Worm (Caenorhabditis elegans): Measurements from ENCODE around the gene mct-5.

The mct-5 gene

ce11 chrII:7057860-7058259 is 40.5 kb downstream of the mct-5 start, which contains the start of gene cth-2:
Gene cth-2 (minus strand): TSS chrII:7057960.
- TF ChIP-seq fos-1 (tag; optimal IDR thresholded peaks at IDR 0.05): no peak
- no peak for TF ChIP-seq ZK546.5 (tag; optimal IDR thresholded peaks at IDR 0.05)
- peak; percentile 9 for TF ChIP-seq pha-4 (tag; optimal IDR thresholded peaks at IDR 0.05)
- TF ChIP-seq nhr-28 (tag; optimal IDR thresholded peaks at IDR 0.05): no peak
- TF ChIP-seq daf-12 (tag; optimal IDR thresholded peaks at IDR 0.05): no peak
- peak; percentile 9 for TF ChIP-seq nhr-11 (tag; optimal IDR thresholded peaks at IDR 0.05)
- no peak for TF ChIP-seq elt-1 (tag; optimal IDR thresholded peaks at IDR 0.05)
- TF ChIP-seq aly-2 (tag; optimal IDR thresholded peaks at IDR 0.05): no peak
- no peak for TF ChIP-seq unc-62 (GFP tag; optimal IDR thresholded peaks at IDR 0.05)
- TF ChIP-seq lin-39 (tag; optimal IDR thresholded peaks at IDR 0.05): no peak
- no peak for TF ChIP-seq snpc-4 (tag; optimal IDR thresholded peaks at IDR 0.05)
- TF ChIP-seq elt-2 (tag; optimal IDR thresholded peaks at IDR 0.05): peak; percentile 21

ce11 chrII:7056328-7056727 is 42.1 kb downstream of the mct-5 start:
- peak; percentile 2 for TF ChIP-seq nhr-43 (tag; optimal IDR thresholded peaks at IDR 0.05; ENCODE audit: poor library complexity, severe bottlenecking)
- no peak for TF ChIP-seq ceh-28 (tag; optimal IDR thresholded peaks at IDR 0.05)

ce11 chrII:7054987-7055386 is 43.4 kb downstream of the mct-5 start, which contains the start of gene ZK1127.3:
Gene ZK1127.3 (plus strand): TSS chrII:7055287.
- TF ChIP-seq nhr-237 (tag; optimal IDR thresholded peaks at IDR 0.05): no peak
- no peak for TF ChIP-seq skn-1 (tag; optimal IDR thresholded peaks at IDR 0.05)

- TF ChIP-seq ceh-16 (tag; optimal IDR thresholded peaks at IDR 0.05) (no peak), egl-27 (tag; optimal IDR thresholded peaks at IDR 0.05) (no peak), nhr-25 (tag; optimal IDR thresholded peaks at IDR 0.05) (no peak), lin-15B (tag; optimal IDR thresholded peaks at IDR 0.05) (no peak), elt-2 (tag; optimal IDR thresholded peaks at IDR 0.05) (no peak), nhr-11 (tag; optimal IDR thresholded peaks at IDR 0.05) (no peak), unc-62 (GFP tag; optimal IDR thresholded peaks at IDR 0.05) (no peak), skn-1 (tag; optimal IDR thresholded peaks at IDR 0.05) (no peak)
Observed at ce11 chrII:7053649-7054048, 44.7 kb downstream of the mct-5 start, which contains the start of gene ZK1127.4. Gene ZK1127.4 (plus strand): TSS chrII:7053949.

ce11 chrII:7053001-7053400 is 45.4 kb downstream of the mct-5 start, which contains the start of gene ZK1127.13:
Gene ZK1127.13 (plus strand): TSS chrII:7053301.
- no peak for TF ChIP-seq elt-1 (tag; optimal IDR thresholded peaks at IDR 0.05)
- no peak for TF ChIP-seq skn-1 (tag; optimal IDR thresholded peaks at IDR 0.05)
- no peak for TF ChIP-seq fos-1 (tag; optimal IDR thresholded peaks at IDR 0.05)
- TF ChIP-seq elt-2 (tag; optimal IDR thresholded peaks at IDR 0.05): no peak
- no peak for TF ChIP-seq nhr-76 (tag; optimal IDR thresholded peaks at IDR 0.05)
- TF ChIP-seq egl-5 (tag; optimal IDR thresholded peaks at IDR 0.05): no peak

ce11 chrII:7051778-7052177 is 46.6 kb downstream of the mct-5 start, which contains the start of gene ZK1127.12:
Gene ZK1127.12 (plus strand): TSS chrII:7052078.
- TF ChIP-seq nhr-28 (tag; optimal IDR thresholded peaks at IDR 0.05) (no peak), unc-62 (GFP tag; optimal IDR thresholded peaks at IDR 0.05) (no peak), mml-1 (tag; optimal IDR thresholded peaks at IDR 0.05) (no peak), nfya-1 (tag; optimal IDR thresholded peaks at IDR 0.05; ENCODE audit: insufficient read depth) (no peak), jun-1 (tag; optimal IDR thresholded peaks at IDR 0.05) (no peak), pqm-1 (tag; optimal IDR thresholded peaks at IDR 0.05) (no peak), snpc-4 (tag; optimal IDR thresholded peaks at IDR 0.05) (no peak), elt-2 (tag; optimal IDR thresholded peaks at IDR 0.05) (no peak), nhr-25 (tag; optimal IDR thresholded peaks at IDR 0.05) (no peak), eor-1 (tag; optimal IDR thresholded peaks at IDR 0.05) (no peak), lin-15B (tag; optimal IDR thresholded peaks at IDR 0.05) (no peak), sea-2 (GFP tag; optimal IDR thresholded peaks at IDR 0.05) (no peak), ama-1 (optimal IDR thresholded peaks at IDR 0.05) (no peak), ceh-28 (tag; optimal IDR thresholded peaks at IDR 0.05) (no peak), ceh-16 (tag; optimal IDR thresholded peaks at IDR 0.05) (no peak), zag-1 (tag; optimal IDR thresholded peaks at IDR 0.05) (no peak), elt-1 (tag; optimal IDR thresholded peaks at IDR 0.05) (no peak), nhr-67 (tag; optimal IDR thresholded peaks at IDR 0.05) (no peak), ztf-11 (tag; optimal IDR thresholded peaks at IDR 0.05) (no peak)
